Fruit fly (Drosophila melanogaster) S2 (cell line): ENCODE data around the gene mRpL46.

ENCODE experiments used
- CG8478 ChIP-seq: fragments of >200 bp; optimal IDR thresholded peaks from 2 replicates; lab custom pipeline; 2018
- CTCF ChIP-seq, 2 experiments: fragments of >200 bp; optimal IDR thresholded peaks; 2 replicates each; lab custom pipeline; 2018

dm6 chr3L:1741655-1742551 is 35.3 kb upstream of the mRpL46 start:
- TF ChIP-seq CG8478 (lab: Kevin White, UChicago): no peak
- no peak for TF ChIP-seq CTCF (optimal IDR thresholded peaks at IDR 0.05; lab: Kevin White, UChicago)
